Worm (Caenorhabditis elegans): ENCODE results near the gene T15B12.1.

ce11 chrIII:5258918-5259317, 29.1 kb upstream of the T15B12.1 start, which contains the start of gene gop-2:
- TF ChIP-seq lsy-2 (tag; optimal IDR thresholded peaks at IDR 0.05) (no peak), lin-13 (GFP tag; optimal IDR thresholded peaks at IDR 0.05) (no peak), unc-30 (tag; optimal IDR thresholded peaks at IDR 0.05) (no peak), ceh-82 (tag; optimal IDR thresholded peaks at IDR 0.05) (no peak), zip-4 (GFP tag; optimal IDR thresholded peaks at IDR 0.05) (no peak), nhr-28 (tag; optimal IDR thresholded peaks at IDR 0.05) (no peak), jun-1 (tag; optimal IDR thresholded peaks at IDR 0.05) (no peak), C16A3.4 (tag; optimal IDR thresholded peaks at IDR 0.05) (no peak), ceh-8 (GFP tag; optimal IDR thresholded peaks at IDR 0.05) (no peak)
